Worm (Caenorhabditis elegans) whole organism, midembryonic: ENCODE data around the gene H17B01.2.
"Not testable (repeated sequence)": the region's sequence is repeated elsewhere in the genome, so short reads cannot be mapped to it uniquely, and the experiment has no call there.

Experiments used
- flt-1 ChIP-seq: fragments of 200-800 bp; sonication (Bioruptor generic); IDR thresholded peaks from 2 replicates; pipeline ENCODE4 v1.3.6; 2022; ENCODE audit warnings: missing genetic modification characterization, missing compliant biosample characterization
- klf-2 ChIP-seq: fragments of 200-800 bp; sonication (Bioruptor generic); conservative IDR thresholded peaks from 2 replicates; pipeline ENCODE4 v1.3.6; 2022; ENCODE audit warnings: missing genetic modification reagents, missing genetic modification characterization, missing compliant biosample characterization
- tab-1 ChIP-seq: fragments of 200-800 bp; sonication (Bioruptor generic); IDR thresholded peaks from 2 replicates; pipeline ENCODE4 v1.3.6; 2022; ENCODE audit warnings: missing genetic modification characterization, missing compliant biosample characterization
- ztf-29 ChIP-seq: fragments of 200-800 bp; sonication (Bioruptor generic); IDR thresholded peaks from 2 replicates; pipeline ENCODE4 v1.3.6; 2022; ENCODE audit warnings: missing genetic modification reagents, missing genetic modification characterization, missing compliant biosample characterization

- not testable (repeated sequence) for TF ChIP-seq tab-1 (GFP tag; lab: Robert Waterston, UW); flt-1 (GFP tag; lab: Robert Waterston, UW); ztf-29; klf-2
Observed at ce11 chrII:1446696-1447293, 23.6 kb upstream of the H17B01.2 start, which contains the start of gene Y51H7C.12.
